Worm (Caenorhabditis elegans) whole organism, young adult: Measurements from ENCODE around the gene C35B1.9.

Experiments used
- K11D2.4 ChIP-seq: fragments of 200-800 bp; sonication (Bioruptor generic); IDR thresholded peaks from 2 replicates; pipeline ENCODE4 v1.3.6; 2022; ENCODE audit warnings: missing genetic modification reagents, missing genetic modification characterization, missing compliant biosample characterization
- T26A5.8 ChIP-seq: sonication (generic microtip); optimal IDR thresholded peaks from 2 replicates; lab custom pipeline; 2016; ENCODE audit warnings: missing genetic modification characterization, missing compliant biosample characterization
- atf-7 ChIP-seq: sonication (generic microtip); optimal IDR thresholded peaks from 2 replicates; lab custom pipeline; 2017; ENCODE audit warnings: mild to moderate bottlenecking, missing genetic modification characterization, missing compliant biosample characterization
- cebp-2 ChIP-seq: fragments of 200-800 bp; sonication (Bioruptor generic); IDR thresholded peaks from 2 replicates; pipeline ENCODE4 v1.3.6; 2022; ENCODE audit warnings: missing genetic modification characterization, missing compliant biosample characterization
- dox-1 ChIP-seq: fragments of 200-800 bp; sonication (Bioruptor generic); IDR thresholded peaks from 2 replicates; pipeline ENCODE4 v1.3.6; 2022; ENCODE audit warnings: missing genetic modification reagents, missing genetic modification characterization, missing compliant biosample characterization
- him-1 ChIP-seq: sonication (generic microtip); optimal IDR thresholded peaks from 2 replicates; lab custom pipeline; 2016; ENCODE audit warnings: missing genotype, missing genetic modification reagents, missing genetic modification characterization, missing compliant biosample characterization
- madf-10 ChIP-seq: sonication (generic microtip); optimal IDR thresholded peaks from 2 replicates; lab custom pipeline; 2016; ENCODE audit warnings: mild to moderate bottlenecking, missing genetic modification characterization, missing compliant biosample characterization
- xnd-1 ChIP-seq: sonication (generic microtip); optimal IDR thresholded peaks from 2 replicates; lab custom pipeline; 2016; ENCODE audit warnings: missing genotype, missing genetic modification reagents, missing genetic modification characterization, missing compliant biosample characterization

ce11 chrIV:4080846-4081245 lies at the start of gene C35B1.9, which contains the start of gene C35B1.3:
- TF ChIP-seq him-1 (no peak), cebp-2 (GFP tag; lab: Robert Waterston, UW) (no peak), madf-10 (tag; lab: Kevin White, UChicago) (no peak), dox-1 (GFP tag; lab: Robert Waterston, UW) (no peak), T26A5.8 (tag; lab: Kevin White, UChicago) (no peak), K11D2.4 (GFP tag; lab: Robert Waterston, UW) (no peak), xnd-1 (no peak), atf-7 (tag; lab: Kevin White, UChicago) (no peak)
